Worm (Caenorhabditis elegans) whole organism, midembryonic: Measurements from ENCODE around the gene gstk-2.

Source experiments
- T22C8.4 ChIP-seq: fragments of 200-800 bp; sonication (Bioruptor generic); IDR thresholded peaks from 2 replicates; pipeline ENCODE4 v1.3.6; 2022; ENCODE audit warnings: missing genetic modification characterization, missing compliant biosample characterization
- flt-1 ChIP-seq: fragments of 200-800 bp; sonication (Bioruptor generic); IDR thresholded peaks from 2 replicates; pipeline ENCODE4 v1.3.6; 2022; ENCODE audit warnings: missing genetic modification characterization, missing compliant biosample characterization
- ref-1 ChIP-seq: fragments of 200-800 bp; sonication (Bioruptor generic); conservative IDR thresholded peaks from 2 replicates; pipeline ENCODE4 v1.3.6; 2022; ENCODE audit warnings: missing genetic modification reagents, missing genetic modification characterization, missing compliant biosample characterization
- tab-1 ChIP-seq: fragments of 200-800 bp; sonication (Bioruptor generic); IDR thresholded peaks from 2 replicates; pipeline ENCODE4 v1.3.6; 2022; ENCODE audit warnings: missing genetic modification characterization, missing compliant biosample characterization
- ztf-23 ChIP-seq: fragments of 200-800 bp; sonication (Bioruptor generic); IDR thresholded peaks from 2 replicates; pipeline ENCODE4 v1.3.6; 2022; ENCODE audit warnings: missing genetic modification reagents, missing genetic modification characterization, missing compliant biosample characterization
- ztf-29 ChIP-seq: fragments of 200-800 bp; sonication (Bioruptor generic); IDR thresholded peaks from 2 replicates; pipeline ENCODE4 v1.3.6; 2022; ENCODE audit warnings: missing genetic modification reagents, missing genetic modification characterization, missing compliant biosample characterization

DNA sequence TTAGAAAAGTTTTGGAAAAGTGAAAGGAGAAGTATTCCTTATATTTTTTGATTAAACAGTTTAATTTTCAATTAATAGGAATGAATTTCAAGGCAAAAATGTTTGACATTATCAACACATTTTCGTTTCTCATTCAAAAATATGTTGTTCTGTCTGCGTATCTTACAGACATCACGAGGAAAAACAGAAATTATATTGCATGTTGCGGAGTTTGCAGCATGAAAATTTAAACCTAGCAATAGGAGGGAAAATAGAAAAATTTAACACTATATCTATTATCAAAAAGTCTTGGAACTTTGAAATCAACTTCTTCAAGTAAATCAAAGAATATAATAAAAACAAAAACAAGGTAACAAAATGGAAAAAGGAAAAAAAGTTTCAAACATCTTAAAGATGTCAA lies 49.0 kb upstream of the gstk-2 start:
- no peak for TF ChIP-seq flt-1 (GFP tag; lab: Robert Waterston, UW)
- TF ChIP-seq tab-1, result no peak
- no peak for TF ChIP-seq ref-1 (GFP tag; lab: Robert Waterston, UW)
- TF ChIP-seq ztf-23, result no peak
- no peak for TF ChIP-seq ztf-29
- TF ChIP-seq T22C8.4 (GFP tag; lab: Robert Waterston, UW), result no peak
